Worm (Caenorhabditis elegans) whole organism, midembryonic: ENCODE results near the gene K08H10.6.
A peak's percentile ranks its signal among the peaks of the same experiment; 100 is the strongest.

Experiments
- T22C8.4 ChIP-seq: fragments of 200-800 bp; sonication (Bioruptor generic); IDR thresholded peaks from 2 replicates; pipeline ENCODE4 v1.3.6; 2022; ENCODE audit warnings: missing genetic modification characterization, missing compliant biosample characterization
- cog-1 ChIP-seq: sonication (generic microtip); optimal IDR thresholded peaks from 2 replicates; lab custom pipeline; 2016; ENCODE audit warnings: missing genetic modification characterization, missing compliant biosample characterization
- flt-1 ChIP-seq: fragments of 200-800 bp; sonication (Bioruptor generic); IDR thresholded peaks from 2 replicates; pipeline ENCODE4 v1.3.6; 2022; ENCODE audit warnings: missing genetic modification characterization, missing compliant biosample characterization
- klf-2 ChIP-seq: fragments of 200-800 bp; sonication (Bioruptor generic); conservative IDR thresholded peaks from 2 replicates; pipeline ENCODE4 v1.3.6; 2022; ENCODE audit warnings: missing genetic modification reagents, missing genetic modification characterization, missing compliant biosample characterization
- med-1 ChIP-seq: sonication (generic microtip); optimal IDR thresholded peaks from 2 replicates; lab custom pipeline; 2017; ENCODE audit warnings: missing genetic modification characterization, mild to moderate bottlenecking, missing compliant biosample characterization, antibody characterized with exemption, missing genetic modification reagents; ENCODE audit not compliant: insufficient read depth
- ref-1 ChIP-seq: fragments of 200-800 bp; sonication (Bioruptor generic); conservative IDR thresholded peaks from 2 replicates; pipeline ENCODE4 v1.3.6; 2022; ENCODE audit warnings: missing genetic modification reagents, missing genetic modification characterization, missing compliant biosample characterization
- tab-1 ChIP-seq: fragments of 200-800 bp; sonication (Bioruptor generic); IDR thresholded peaks from 2 replicates; pipeline ENCODE4 v1.3.6; 2022; ENCODE audit warnings: missing genetic modification characterization, missing compliant biosample characterization
- ztf-23 ChIP-seq: fragments of 200-800 bp; sonication (Bioruptor generic); IDR thresholded peaks from 2 replicates; pipeline ENCODE4 v1.3.6; 2022; ENCODE audit warnings: missing genetic modification reagents, missing genetic modification characterization, missing compliant biosample characterization
- ztf-29 ChIP-seq: fragments of 200-800 bp; sonication (Bioruptor generic); IDR thresholded peaks from 2 replicates; pipeline ENCODE4 v1.3.6; 2022; ENCODE audit warnings: missing genetic modification reagents, missing genetic modification characterization, missing compliant biosample characterization

K08H10.6 gene

ce11 chrV:9965891-9966290 is 29.8 kb downstream of the K08H10.6 start:
- no peak for TF ChIP-seq med-1
- no peak for TF ChIP-seq T22C8.4 (GFP tag; lab: Robert Waterston, UW)
- no peak for TF ChIP-seq ztf-29 (GFP tag; lab: Robert Waterston, UW)
- no peak for TF ChIP-seq flt-1 (GFP tag; lab: Robert Waterston, UW)
- TF ChIP-seq cog-1 (tag; lab: Kevin White, UChicago) = no peak
- TF ChIP-seq klf-2 (GFP tag; lab: Robert Waterston, UW) = no peak
- no peak for TF ChIP-seq tab-1 (GFP tag; lab: Robert Waterston, UW)
- TF ChIP-seq ref-1 (GFP tag; lab: Robert Waterston, UW) = no peak
- no peak for TF ChIP-seq ztf-23

ce11 chrV:9964152-9964785 is 31.4 kb downstream of the K08H10.6 start:
- TF ChIP-seq ref-1 (GFP tag; lab: Robert Waterston, UW) = no peak
- TF ChIP-seq ztf-29 (GFP tag; lab: Robert Waterston, UW) = no peak
- no peak for TF ChIP-seq T22C8.4 (GFP tag; lab: Robert Waterston, UW)

ce11 chrV:9962916-9963315 is 32.8 kb downstream of the K08H10.6 start:
- TF ChIP-seq ztf-29 (GFP tag; lab: Robert Waterston, UW) (no peak), ref-1 (GFP tag; lab: Robert Waterston, UW) (no peak), flt-1 (GFP tag; lab: Robert Waterston, UW) (0 out of 2 replicates have a peak, but pooled peaks have one; percentile 9), klf-2 (GFP tag; lab: Robert Waterston, UW) (no peak), med-1 (no peak)

ce11 chrV:9962394-9962793 is 33.3 kb downstream of the K08H10.6 start, which contains the start of gene madf-4:
TSS of gene madf-4 (minus strand) at chrV:9962494.
- TF ChIP-seq ref-1 (GFP tag; lab: Robert Waterston, UW) = no peak
- no peak for TF ChIP-seq klf-2 (GFP tag; lab: Robert Waterston, UW)
- no peak for TF ChIP-seq cog-1 (tag; lab: Kevin White, UChicago)
- no peak for TF ChIP-seq flt-1 (GFP tag; lab: Robert Waterston, UW)
- TF ChIP-seq ztf-23 = no peak
- no peak for TF ChIP-seq ztf-29 (GFP tag; lab: Robert Waterston, UW)
- TF ChIP-seq med-1 = no peak
- TF ChIP-seq T22C8.4 (GFP tag; lab: Robert Waterston, UW) = no peak
- no peak for TF ChIP-seq tab-1 (GFP tag; lab: Robert Waterston, UW)

ce11 chrV:9960376-9960775 is 35.3 kb downstream of the K08H10.6 start, which contains the start of gene T07C12.10:
TSS of gene T07C12.10 (minus strand) at chrV:9960476.
- no peak for TF ChIP-seq flt-1 (GFP tag; lab: Robert Waterston, UW)
- no peak for TF ChIP-seq tab-1 (GFP tag; lab: Robert Waterston, UW)
- TF ChIP-seq T22C8.4 (GFP tag; lab: Robert Waterston, UW) = no peak
- no peak for TF ChIP-seq klf-2 (GFP tag; lab: Robert Waterston, UW)
- TF ChIP-seq cog-1 (tag; lab: Kevin White, UChicago) = no peak
- no peak for TF ChIP-seq ref-1 (GFP tag; lab: Robert Waterston, UW)
- TF ChIP-seq med-1 = no peak
- TF ChIP-seq ztf-23 = no peak
- no peak for TF ChIP-seq ztf-29 (GFP tag; lab: Robert Waterston, UW)

ce11 chrV:9958654-9959053 is 37.0 kb downstream of the K08H10.6 start:
- TF ChIP-seq med-1 = no peak
- no peak for TF ChIP-seq cog-1 (tag; lab: Kevin White, UChicago)
- no peak for TF ChIP-seq ztf-29 (GFP tag; lab: Robert Waterston, UW)
- TF ChIP-seq ref-1 (GFP tag; lab: Robert Waterston, UW) = no peak
- no peak for TF ChIP-seq tab-1 (GFP tag; lab: Robert Waterston, UW)

ce11 chrV:9958231-9958630 is 37.5 kb downstream of the K08H10.6 start, which contains the start of gene anmt-3:
TSS of gene anmt-3 (minus strand) at chrV:9958331.
- TF ChIP-seq flt-1 (GFP tag; lab: Robert Waterston, UW) (no peak), tab-1 (GFP tag; lab: Robert Waterston, UW) (no peak), ztf-23 (no peak), ref-1 (GFP tag; lab: Robert Waterston, UW) (no peak), ztf-29 (GFP tag; lab: Robert Waterston, UW) (no peak), med-1 (no peak), klf-2 (GFP tag; lab: Robert Waterston, UW) (no peak), cog-1 (tag; lab: Kevin White, UChicago) (no peak), T22C8.4 (GFP tag; lab: Robert Waterston, UW) (no peak)

ce11 chrV:9952396-9952795 is 43.3 kb downstream of the K08H10.6 start, which contains the start of gene mam-5:
TSS of gene mam-5 (plus strand) at chrV:9952699.
- no peak for TF ChIP-seq klf-2 (GFP tag; lab: Robert Waterston, UW)
- TF ChIP-seq tab-1 (GFP tag; lab: Robert Waterston, UW) = no peak
- no peak for TF ChIP-seq ztf-29 (GFP tag; lab: Robert Waterston, UW)

- TF ChIP-seq cog-1 (tag; lab: Kevin White, UChicago) (no peak), tab-1 (GFP tag; lab: Robert Waterston, UW) (no peak), ztf-23 (no peak), med-1 (no peak), klf-2 (GFP tag; lab: Robert Waterston, UW) (no peak), ztf-29 (GFP tag; lab: Robert Waterston, UW) (no peak), T22C8.4 (GFP tag; lab: Robert Waterston, UW) (no peak), ref-1 (GFP tag; lab: Robert Waterston, UW) (no peak), flt-1 (GFP tag; lab: Robert Waterston, UW) (no peak)
These were observed 44.8 kb downstream of the K08H10.6 start, which contains the start of gene ttr-46 for ce11 chrV:9950861-9951260. TSS of gene ttr-46 (plus strand) at chrV:9951233.

ce11 chrV:9948840-9949239 is 46.9 kb downstream of the K08H10.6 start, which contains the start of gene nlp-58:
TSS of gene nlp-58 (minus strand) at chrV:9948940.
- no peak for TF ChIP-seq med-1
- TF ChIP-seq ztf-29 (GFP tag; lab: Robert Waterston, UW) = no peak
- no peak for TF ChIP-seq klf-2 (GFP tag; lab: Robert Waterston, UW)
- TF ChIP-seq cog-1 (tag; lab: Kevin White, UChicago) = no peak
- TF ChIP-seq tab-1 (GFP tag; lab: Robert Waterston, UW) = no peak
